Fruit fly (Drosophila melanogaster) whole organism, embryonic: Measurements from ENCODE around the gene RpS14a.

ENCODE experiments used
- B-H2 ChIP-seq: fragments of 200-800 bp; sonication (Bioruptor generic); optimal IDR thresholded peaks from 2 replicates; lab custom pipeline; 2018; ENCODE audit warnings: missing biosample characterization, mild to moderate bottlenecking, missing genetic modification characterization
- BEAF-32 ChIP-seq: fragments of 200-800 bp; sonication (Bioruptor generic); optimal IDR thresholded peaks from 3 replicates; lab custom pipeline; 2017; ENCODE audit warnings: missing biosample characterization, missing genetic modification characterization, mild to moderate bottlenecking, moderate library complexity, missing genetic modification reagents
- Bteb2 ChIP-seq: fragments of 200-800 bp; sonication (Bioruptor generic); optimal IDR thresholded peaks from 2 replicates; lab custom pipeline; 2016; ENCODE audit warnings: missing biosample characterization, missing genetic modification characterization
- CG11093 ChIP-seq: fragments of 200-800 bp; sonication (Bioruptor generic); IDR thresholded peaks from 3 replicates; pipeline ENCODE4 v1.3.6; 2022; ENCODE audit warnings: missing biosample characterization, missing genetic modification characterization
- CG12299 ChIP-seq: fragments of 200-800 bp; sonication (Bioruptor generic); optimal IDR thresholded peaks from 2 replicates; lab custom pipeline; 2018; ENCODE audit warnings: missing biosample characterization, mild to moderate bottlenecking, missing genetic modification characterization
- CG12659 ChIP-seq: fragments of 200-800 bp; sonication (Bioruptor generic); optimal IDR thresholded peaks from 3 replicates; lab custom pipeline; 2017; ENCODE audit warnings: mild to moderate bottlenecking, missing biosample characterization, missing genetic modification reagents, missing genetic modification characterization
- CG12769 ChIP-seq: fragments of 200-800 bp; sonication (Bioruptor generic); optimal IDR thresholded peaks from 2 replicates; lab custom pipeline; 2019; ENCODE audit warnings: missing biosample characterization, mild to moderate bottlenecking, missing genetic modification characterization, moderate library complexity
- CG14014 ChIP-seq: fragments of 200-800 bp; sonication (Bioruptor generic); IDR thresholded peaks from 2 replicates; pipeline ENCODE4 v1.3.6; 2022; ENCODE audit warnings: missing biosample characterization, missing genetic modification characterization
- CG15269 ChIP-seq: fragments of 200-800 bp; sonication (Bioruptor generic); optimal IDR thresholded peaks from 2 replicates; lab custom pipeline; 2018; ENCODE audit warnings: missing biosample characterization, mild to moderate bottlenecking, missing genetic modification characterization, moderate library complexity
- CG16863 ChIP-seq: fragments of 200-800 bp; sonication (Bioruptor generic); optimal IDR thresholded peaks from 3 replicates; lab custom pipeline; 2016; ENCODE audit warnings: missing biosample characterization, missing genetic modification characterization
- CG17912 ChIP-seq: fragments of 200-800 bp; sonication (Bioruptor generic); optimal IDR thresholded peaks from 2 replicates; lab custom pipeline; 2018; ENCODE audit warnings: missing biosample characterization, mild to moderate bottlenecking, missing genetic modification characterization
- CG18476 ChIP-seq: fragments of 200-800 bp; sonication (Bioruptor generic); optimal IDR thresholded peaks from 2 replicates; lab custom pipeline; 2016; ENCODE audit warnings: missing biosample characterization, mild to moderate bottlenecking, missing genetic modification characterization
- CG18764 ChIP-seq: fragments of 200-800 bp; sonication (Bioruptor generic); optimal IDR thresholded peaks from 3 replicates; lab custom pipeline; 2016; ENCODE audit warnings: missing biosample characterization, missing genetic modification characterization
- CG3163 ChIP-seq: fragments of 200-800 bp; sonication (Bioruptor generic); optimal IDR thresholded peaks from 3 replicates; lab custom pipeline; 2016; ENCODE audit warnings: missing biosample characterization, missing genetic modification characterization
- CG4328 ChIP-seq: fragments of 200-800 bp; sonication (Bioruptor generic); optimal IDR thresholded peaks from 3 replicates; lab custom pipeline; 2017; ENCODE audit warnings: missing biosample characterization, missing genetic modification reagents, missing genetic modification characterization
- CG4360 ChIP-seq: fragments of 200-800 bp; sonication (Bioruptor generic); IDR thresholded peaks from 2 replicates; pipeline ENCODE4 v1.3.6; 2022; ENCODE audit warnings: missing biosample characterization, missing genetic modification characterization
- CG5953 ChIP-seq: fragments of 200-800 bp; sonication (Bioruptor generic); IDR thresholded peaks from 2 replicates; pipeline ENCODE4 v1.3.6; 2022; ENCODE audit warnings: missing biosample characterization, missing genetic modification characterization
- CG6813 ChIP-seq: fragments of 200-800 bp; sonication (Bioruptor generic); optimal IDR thresholded peaks from 2 replicates; lab custom pipeline; 2017; ENCODE audit warnings: missing biosample characterization, missing genetic modification characterization, mild to moderate bottlenecking, moderate library complexity, missing genetic modification reagents
- Dbx ChIP-seq: fragments of 200-800 bp; sonication (Bioruptor generic); IDR thresholded peaks from 3 replicates; pipeline ENCODE4 v1.3.6; 2022; ENCODE audit warnings: missing biosample characterization, missing genetic modification characterization
- E2f2 ChIP-seq: fragments of 200-800 bp; sonication (Bioruptor generic); IDR thresholded peaks from 2 replicates; pipeline ENCODE4 v1.3.6; 2022; ENCODE audit warnings: missing biosample characterization, missing genetic modification characterization
- Elba2 ChIP-seq: fragments of 200-800 bp; sonication (Bioruptor generic); optimal IDR thresholded peaks from 3 replicates; lab custom pipeline; 2016; ENCODE audit warnings: missing biosample characterization, missing genetic modification characterization
- Fer3 ChIP-seq: fragments of 200-800 bp; sonication (Bioruptor generic); optimal IDR thresholded peaks from 2 replicates; lab custom pipeline; 2018; ENCODE audit warnings: missing biosample characterization, mild to moderate bottlenecking, missing genetic modification characterization, moderate library complexity
- HmgZ ChIP-seq: fragments of 200-800 bp; sonication (Bioruptor generic); optimal IDR thresholded peaks from 2 replicates; lab custom pipeline; 2018; ENCODE audit warnings: missing biosample characterization, mild to moderate bottlenecking, missing genetic modification characterization
- Jarid2 ChIP-seq: fragments of 200-800 bp; sonication (Bioruptor generic); optimal IDR thresholded peaks from 3 replicates; lab custom pipeline; 2017; ENCODE audit warnings: mild to moderate bottlenecking, missing biosample characterization, missing genetic modification reagents, missing genetic modification characterization
- Lim3 ChIP-seq: fragments of 200-800 bp; sonication (Bioruptor generic); IDR thresholded peaks from 2 replicates; pipeline ENCODE4 v1.3.6; 2022; ENCODE audit warnings: missing biosample characterization, missing genetic modification characterization
- Lpt ChIP-seq: fragments of >200 bp; optimal IDR thresholded peaks from 2 replicates; lab custom pipeline; 2018; ENCODE audit warnings: missing biosample characterization, missing genetic modification characterization
- Mes4 ChIP-seq: fragments of 200-800 bp; sonication (Bioruptor generic); optimal IDR thresholded peaks from 2 replicates; lab custom pipeline; 2016; ENCODE audit warnings: missing biosample characterization, missing genetic modification characterization
- NFAT ChIP-seq: fragments of 200-800 bp; sonication (Bioruptor generic); IDR thresholded peaks from 2 replicates; pipeline ENCODE4 v1.3.6; 2022; ENCODE audit warnings: missing biosample characterization, missing genetic modification characterization
- Nf-YB ChIP-seq: fragments of 200-800 bp; sonication (Bioruptor generic); optimal IDR thresholded peaks from 3 replicates; lab custom pipeline; 2019; ENCODE audit warnings: missing biosample characterization, mild to moderate bottlenecking, missing genetic modification characterization, moderate library complexity
- Pdp1 ChIP-seq, 2 experiments: fragments of 200-800 bp; sonication (Bioruptor generic); optimal IDR thresholded peaks; 3 replicates each; lab custom pipeline; 2016; ENCODE audit warnings: missing biosample characterization in 2 of 2, missing genetic modification characterization in 2 of 2, mild to moderate bottlenecking in 1 of 2, moderate library complexity in 1 of 2
- Spps ChIP-seq: fragments of 200-800 bp; sonication (Bioruptor generic); optimal IDR thresholded peaks from 2 replicates; lab custom pipeline; 2018; ENCODE audit warnings: missing biosample characterization, mild to moderate bottlenecking, missing genetic modification characterization
- ap ChIP-seq: fragments of 200-800 bp; sonication (Bioruptor generic); IDR thresholded peaks from 2 replicates; pipeline ENCODE4 v1.3.6; 2022; ENCODE audit warnings: missing biosample characterization, missing genetic modification characterization
- ato ChIP-seq: fragments of 200-800 bp; sonication (Bioruptor generic); IDR thresholded peaks from 2 replicates; pipeline ENCODE4 v1.3.6; 2022; ENCODE audit warnings: missing biosample characterization, missing genetic modification characterization; ENCODE audit not compliant: partially characterized antibody
- dan ChIP-seq: fragments of 200-800 bp; sonication (Bioruptor generic); IDR thresholded peaks from 2 replicates; pipeline ENCODE4 v1.3.6; 2022; ENCODE audit warnings: missing biosample characterization, missing genetic modification characterization
- dmrt11E ChIP-seq: fragments of 200-800 bp; sonication (Bioruptor generic); optimal IDR thresholded peaks from 3 replicates; lab custom pipeline; 2018; ENCODE audit warnings: missing biosample characterization, mild to moderate bottlenecking, missing genetic modification characterization, moderate library complexity
- ewg ChIP-seq: fragments of 200-800 bp; sonication (Bioruptor generic); optimal IDR thresholded peaks from 3 replicates; lab custom pipeline; 2017; ENCODE audit warnings: mild to moderate bottlenecking, missing biosample characterization, missing genetic modification reagents, missing genetic modification characterization
- fd3F ChIP-seq: fragments of 200-800 bp; sonication (Bioruptor generic); optimal IDR thresholded peaks from 2 replicates; lab custom pipeline; 2018; ENCODE audit warnings: missing biosample characterization, mild to moderate bottlenecking, missing genetic modification characterization, moderate library complexity
- fd96Cb ChIP-seq: fragments of 200-800 bp; sonication (Bioruptor generic); optimal IDR thresholded peaks from 2 replicates; lab custom pipeline; 2018; ENCODE audit warnings: missing biosample characterization, mild to moderate bottlenecking, missing genetic modification characterization, moderate library complexity
- grau ChIP-seq: fragments of 200-800 bp; optimal IDR thresholded peaks from 3 replicates; lab custom pipeline; 2019; ENCODE audit warnings: missing biosample characterization, mild to moderate bottlenecking, missing genetic modification characterization, moderate library complexity
- grn ChIP-seq: fragments of 200-800 bp; sonication (Bioruptor generic); optimal IDR thresholded peaks from 3 replicates; lab custom pipeline; 2017; ENCODE audit warnings: missing biosample characterization, missing genetic modification characterization
- hkb ChIP-seq, 2 experiments: fragments of 200-800 bp in 1 of 2; fragments of >200 bp in 1 of 2; sonication (Bioruptor generic) in 1 of 2; IDR thresholded peaks in 1 of 2; optimal IDR thresholded peaks in 1 of 2; 2 replicates each; pipeline versions ENCODE4 v1.3.6 to Lab custom; 2017 to 2022; ENCODE audit warnings: missing biosample characterization in 1 of 2, missing genetic modification characterization in 1 of 2
- insv ChIP-seq, 2 experiments: fragments of 200-800 bp; sonication (Bioruptor generic); optimal IDR thresholded peaks; 3 replicates each; lab custom pipeline; 2016 to 2018; ENCODE audit warnings: missing biosample characterization in 2 of 2, missing genetic modification characterization in 2 of 2
- nau ChIP-seq: fragments of 200-800 bp; sonication (Bioruptor generic); optimal IDR thresholded peaks from 3 replicates; lab custom pipeline; 2017; ENCODE audit warnings: missing biosample characterization, mild to moderate bottlenecking, missing genetic modification characterization, missing genetic modification reagents
- odd ChIP-seq: fragments of 200-800 bp; sonication (Bioruptor generic); optimal IDR thresholded peaks from 2 replicates; lab custom pipeline; 2017; ENCODE audit warnings: missing biosample characterization, mild to moderate bottlenecking, missing genetic modification characterization
- phol ChIP-seq: fragments of 200-800 bp; sonication (Bioruptor generic); optimal IDR thresholded peaks from 3 replicates; lab custom pipeline; 2018; ENCODE audit warnings: missing biosample characterization, mild to moderate bottlenecking, missing genetic modification characterization, moderate library complexity
- row ChIP-seq: fragments of 200-800 bp; sonication (Bioruptor generic); IDR thresholded peaks from 3 replicates; pipeline ENCODE4 v1.3.6; 2022; ENCODE audit warnings: missing biosample characterization, missing genetic modification characterization
- tin ChIP-seq: fragments of 200-800 bp; sonication (Bioruptor generic); optimal IDR thresholded peaks from 3 replicates; lab custom pipeline; 2016; ENCODE audit warnings: missing biosample characterization, missing genetic modification characterization
- trh ChIP-seq: fragments of 200-800 bp; sonication (Bioruptor generic); optimal IDR thresholded peaks from 2 replicates; lab custom pipeline; 2016; ENCODE audit warnings: missing biosample characterization, missing genetic modification characterization
- tx ChIP-seq: fragments of 200-800 bp; sonication (Bioruptor generic); optimal IDR thresholded peaks from 2 replicates; lab custom pipeline; 2016; ENCODE audit warnings: missing biosample characterization, missing genetic modification characterization

The RpS14a gene

dm6 chrX:7969188-7969829 is 35.8 kb downstream of the RpS14a start (continued):
- TF ChIP-seq dmrt11E (tag; lab: Kevin White, UChicago) (peak; percentile 3), Bteb2 (GFP tag; lab: Kevin White, UChicago) (no peak), grau (tag; lab: Kevin White, UChicago) (peak; percentile 26), B-H2 (GFP tag; lab: Kevin White, UChicago) (no peak), insv (GFP tag; optimal IDR thresholded peaks at IDR 0.05; lab: Kevin White, UChicago) (peak in 1 of 2 experiments; percentile 32), ato (GFP tag; lab: Robert Waterston, UW) (peak; percentile 14; the same call in 1 of the 2 replicates), HmgZ (peak; percentile 11), CG16863 (no peak), fd96Cb (no peak), Spps (tag; lab: Kevin White, UChicago) (no peak), fd3F (GFP tag; lab: Kevin White, UChicago) (no peak), Fer3 (tag; lab: Kevin White, UChicago) (no peak), dan (GFP tag; lab: Robert Waterston, UW) (no peak), phol (tag; lab: Kevin White, UChicago) (peak; percentile 34), odd (GFP tag; lab: Kevin White, UChicago) (no peak), trh (GFP tag; lab: Kevin White, UChicago) (no peak), CG4328 (GFP tag; lab: Kevin White, UChicago) (no peak), Pdp1 (GFP tag; optimal IDR thresholded peaks at IDR 0.05; lab: Kevin White, UChicago) (peak in 1 of 2 experiments; percentile 22), Lim3 (GFP tag; lab: Robert Waterston, UW) (no peak), row (GFP tag; lab: Robert Waterston, UW) (peak; percentile 84), tin (GFP tag; lab: Kevin White, UChicago) (no peak), Elba2 (no peak), CG15269 (tag; lab: Kevin White, UChicago) (peak; percentile 11), ap (GFP tag; lab: Robert Waterston, UW) (no peak), Dbx (GFP tag; lab: Robert Waterston, UW) (0 out of 3 replicates have a peak, but pooled peaks have one; percentile 13), nau (no peak), NFAT (GFP tag; lab: Robert Waterston, UW) (no peak), Lpt (no peak), CG12659 (peak; percentile 3), tx (GFP tag; lab: Kevin White, UChicago) (no peak), hkb (optimal IDR thresholded peaks at IDR 0.05; lab: Kevin White, UChicago) (peak; percentile 89), hkb (GFP tag; IDR thresholded peaks at IDR 0.05; lab: Robert Waterston, UW) (no peak), CG18764 (no peak), CG6813 (no peak), CG4360 (GFP tag; lab: Robert Waterston, UW) (peak; percentile 80), CG14014 (no peak), Mes4 (no peak), Nf-YB (GFP tag; lab: Kevin White, UChicago) (no peak), BEAF-32 (peak; percentile 45), CG3163 (GFP tag; lab: Kevin White, UChicago) (no peak), CG11093 (GFP tag; lab: Robert Waterston, UW) (no peak), Jarid2 (GFP tag; lab: Kevin White, UChicago) (peak; percentile 67), ewg (GFP tag; lab: Kevin White, UChicago) (peak; percentile 76), CG12299 (no peak), grn (GFP tag; lab: Kevin White, UChicago) (peak; percentile 38), E2f2 (GFP tag; lab: Robert Waterston, UW) (peak; percentile 64; the same call in 1 of the 2 replicates), CG5953 (GFP tag; lab: Robert Waterston, UW) (no peak), CG12769 (tag; lab: Kevin White, UChicago) (peak; percentile 56), CG18476 (no peak), CG17912 (GFP tag; lab: Kevin White, UChicago) (no peak)
